Fruit fly (Drosophila melanogaster) whole organism, embryonic: Measurements from ENCODE around the gene CG16734.
A peak's percentile ranks its signal among the peaks of the same experiment; 100 is the strongest.

Source experiments
- Atf3 ChIP-seq: fragments of 200-800 bp; sonication (Bioruptor generic); optimal IDR thresholded peaks from 3 replicates; lab custom pipeline; 2016; ENCODE audit warnings: missing biosample characterization, missing genetic modification characterization
- BtbVII ChIP-seq: fragments of 200-800 bp; sonication (Bioruptor generic); optimal IDR thresholded peaks from 3 replicates; lab custom pipeline; 2017; ENCODE audit warnings: missing biosample characterization, mild to moderate bottlenecking, missing genetic modification characterization
- CG13296 ChIP-seq: fragments of 200-800 bp; sonication (Bioruptor generic); optimal IDR thresholded peaks from 3 replicates; lab custom pipeline; 2018; ENCODE audit warnings: missing biosample characterization, mild to moderate bottlenecking, missing genetic modification characterization
- CG13424 ChIP-seq: fragments of 200-800 bp; sonication (Bioruptor generic); optimal IDR thresholded peaks from 2 replicates; lab custom pipeline; 2019; ENCODE audit warnings: missing biosample characterization, mild to moderate bottlenecking, missing genetic modification characterization, moderate library complexity
- CG15479 ChIP-seq: fragments of 200-800 bp; sonication (Bioruptor generic); optimal IDR thresholded peaks from 3 replicates; lab custom pipeline; 2019; ENCODE audit warnings: missing biosample characterization, mild to moderate bottlenecking, missing genetic modification characterization, moderate library complexity
- CG1647 ChIP-seq: fragments of 200-800 bp; sonication (Bioruptor generic); optimal IDR thresholded peaks from 3 replicates; lab custom pipeline; 2016; ENCODE audit warnings: missing biosample characterization, missing genetic modification characterization
- CG17912 ChIP-seq: fragments of 200-800 bp; sonication (Bioruptor generic); optimal IDR thresholded peaks from 2 replicates; lab custom pipeline; 2018; ENCODE audit warnings: missing biosample characterization, mild to moderate bottlenecking, missing genetic modification characterization
- CG18262 ChIP-seq: fragments of 200-800 bp; optimal IDR thresholded peaks from 3 replicates; lab custom pipeline; 2019; ENCODE audit warnings: missing biosample characterization, mild to moderate bottlenecking, missing genetic modification characterization, moderate library complexity
- CG18619 ChIP-seq: fragments of 200-800 bp; sonication (Bioruptor generic); optimal IDR thresholded peaks from 3 replicates; lab custom pipeline; 2017; ENCODE audit warnings: missing biosample characterization, mild to moderate bottlenecking, missing genetic modification characterization
- CG2116 ChIP-seq: fragments of 200-800 bp; sonication (Bioruptor generic); optimal IDR thresholded peaks from 3 replicates; lab custom pipeline; 2018; ENCODE audit warnings: missing biosample characterization, mild to moderate bottlenecking, missing genetic modification characterization
- CG2889 ChIP-seq: fragments of 200-800 bp; sonication (Bioruptor generic); IDR thresholded peaks from 3 replicates; pipeline ENCODE4 v1.3.6; 2022; ENCODE audit warnings: missing biosample characterization, missing genetic modification characterization
- CG34422 ChIP-seq: fragments of 200-800 bp; sonication (Bioruptor generic); IDR thresholded peaks from 3 replicates; pipeline ENCODE4 v1.3.6; 2022; ENCODE audit warnings: missing biosample characterization, missing genetic modification characterization
- CG4707 ChIP-seq: fragments of 200-800 bp; sonication (Bioruptor generic); optimal IDR thresholded peaks from 2 replicates; lab custom pipeline; 2018; ENCODE audit warnings: missing biosample characterization, mild to moderate bottlenecking, missing genetic modification characterization, moderate library complexity
- CG8290 ChIP-seq, 3 experiments: fragments of 200-800 bp; sonication (Bioruptor generic); optimal IDR thresholded peaks; 2 replicates each; lab custom pipeline; 2016 to 2019; ENCODE audit warnings: missing biosample characterization in 3 of 3, missing genetic modification characterization in 3 of 3, mild to moderate bottlenecking in 2 of 3, moderate library complexity in 1 of 3
- CG9437 ChIP-seq: fragments of 200-800 bp; sonication (Bioruptor generic); optimal IDR thresholded peaks from 2 replicates; lab custom pipeline; 2018; ENCODE audit warnings: missing biosample characterization, mild to moderate bottlenecking, missing genetic modification characterization
- Dip3 ChIP-seq: fragments of 200-800 bp; sonication (Bioruptor generic); optimal IDR thresholded peaks from 3 replicates; lab custom pipeline; 2016; ENCODE audit warnings: missing biosample characterization, missing genetic modification characterization
- Dref ChIP-seq: fragments of 200-800 bp; sonication (Bioruptor generic); IDR thresholded peaks from 2 replicates; pipeline ENCODE4 v1.3.6; 2022; ENCODE audit warnings: missing biosample characterization, missing genetic modification characterization
- Fer2 ChIP-seq: fragments of 200-800 bp; sonication (Bioruptor generic); optimal IDR thresholded peaks from 2 replicates; lab custom pipeline; 2018; ENCODE audit warnings: missing biosample characterization, mild to moderate bottlenecking, missing genetic modification characterization, moderate library complexity
- Fer3 ChIP-seq: fragments of 200-800 bp; sonication (Bioruptor generic); optimal IDR thresholded peaks from 2 replicates; lab custom pipeline; 2018; ENCODE audit warnings: missing biosample characterization, mild to moderate bottlenecking, missing genetic modification characterization, moderate library complexity
- Hmr ChIP-seq: fragments of 200-800 bp; sonication (Bioruptor generic); optimal IDR thresholded peaks from 3 replicates; lab custom pipeline; 2017; ENCODE audit warnings: mild to moderate bottlenecking, missing biosample characterization, missing genetic modification reagents, missing genetic modification characterization
- Hr3 ChIP-seq: fragments of 200-800 bp; sonication (Bioruptor generic); optimal IDR thresholded peaks from 3 replicates; lab custom pipeline; 2016; ENCODE audit warnings: missing biosample characterization, missing genetic modification characterization
- Hr78 ChIP-seq, 2 experiments: fragments of 200-800 bp in 1 of 2; fragments of >200 bp in 1 of 2; sonication (Bioruptor generic) in 1 of 2; optimal IDR thresholded peaks; 2 replicates each; lab custom pipeline; 2017 to 2019; ENCODE audit warnings: missing biosample characterization in 2 of 2, missing genetic modification characterization in 2 of 2, mild to moderate bottlenecking in 1 of 2, moderate library complexity in 1 of 2
- MESR4 ChIP-seq: fragments of 200-800 bp; sonication (Bioruptor generic); optimal IDR thresholded peaks from 2 replicates; lab custom pipeline; 2018; ENCODE audit warnings: missing biosample characterization, mild to moderate bottlenecking, missing genetic modification characterization, moderate library complexity
- Mad ChIP-seq: fragments of 200-800 bp; sonication (Bioruptor generic); optimal IDR thresholded peaks from 2 replicates; lab custom pipeline; 2016; ENCODE audit warnings: missing biosample characterization, missing genetic modification characterization
- Neu2 ChIP-seq: fragments of 200-800 bp; sonication (Bioruptor generic); optimal IDR thresholded peaks from 3 replicates; lab custom pipeline; 2016; ENCODE audit warnings: missing biosample characterization, missing genetic modification characterization, borderline replicate concordance
- Nf-YC ChIP-seq: fragments of 200-800 bp; optimal IDR thresholded peaks from 3 replicates; lab custom pipeline; 2019; ENCODE audit warnings: missing biosample characterization, mild to moderate bottlenecking, missing genetic modification characterization, moderate library complexity
- Ptx1 ChIP-seq: fragments of 200-800 bp; sonication (Bioruptor generic); IDR thresholded peaks from 2 replicates; pipeline ENCODE4 v1.3.6; 2022; ENCODE audit warnings: missing biosample characterization, missing genetic modification characterization
- ab ChIP-seq: fragments of 200-800 bp; sonication (Bioruptor generic); optimal IDR thresholded peaks from 2 replicates; lab custom pipeline; 2016; ENCODE audit warnings: missing biosample characterization, missing genetic modification characterization
- ac ChIP-seq: fragments of 200-800 bp; sonication (Bioruptor generic); optimal IDR thresholded peaks from 3 replicates; lab custom pipeline; 2017; ENCODE audit warnings: missing biosample characterization, mild to moderate bottlenecking, missing genetic modification characterization
- bbx ChIP-seq: fragments of 200-800 bp; sonication (Bioruptor generic); IDR thresholded peaks from 2 replicates; pipeline ENCODE4 v1.3.6; 2022; ENCODE audit warnings: missing biosample characterization, missing genetic modification characterization; ENCODE audit not compliant: partially characterized antibody
- chn ChIP-seq: fragments of 200-800 bp; sonication (Bioruptor generic); optimal IDR thresholded peaks from 2 replicates; lab custom pipeline; 2016; ENCODE audit warnings: missing biosample characterization, missing genetic modification characterization
- dati ChIP-seq: fragments of 200-800 bp; sonication (Bioruptor generic); IDR thresholded peaks from 2 replicates; pipeline ENCODE4 v1.3.6; 2022; ENCODE audit warnings: missing biosample characterization, missing genetic modification characterization
- gfzf ChIP-seq: fragments of 200-800 bp; sonication (Bioruptor generic); optimal IDR thresholded peaks from 2 replicates; lab custom pipeline; 2016; ENCODE audit warnings: missing biosample characterization, mild to moderate bottlenecking, missing genetic modification characterization, moderate library complexity
- inv ChIP-seq: fragments of 200-800 bp; sonication (Bioruptor generic); IDR thresholded peaks from 2 replicates; pipeline ENCODE4 v1.3.6; 2022; ENCODE audit warnings: missing biosample characterization, missing genetic modification characterization; ENCODE audit not compliant: partially characterized antibody
- lbe ChIP-seq: fragments of 200-800 bp; sonication (Bioruptor generic); optimal IDR thresholded peaks from 2 replicates; lab custom pipeline; 2016; ENCODE audit warnings: missing biosample characterization, mild to moderate bottlenecking, missing genetic modification characterization
- lmd ChIP-seq: fragments of 200-800 bp; sonication (Bioruptor generic); IDR thresholded peaks from 2 replicates; pipeline ENCODE4 v1.3.6; 2022; ENCODE audit warnings: missing biosample characterization, missing genetic modification characterization
- lov ChIP-seq, 2 experiments: fragments of 200-800 bp in 1 of 2; fragments of >200 bp in 1 of 2; sonication (Bioruptor generic) in 1 of 2; IDR thresholded peaks in 1 of 2; optimal IDR thresholded peaks in 1 of 2; 2 replicates in 1 of 2; 3 replicates in 1 of 2; pipeline versions ENCODE4 v1.3.6 to Lab custom; 2017 to 2022; ENCODE audit warnings: missing biosample characterization in 1 of 2, missing genetic modification characterization in 1 of 2
- nerfin-1 ChIP-seq: fragments of 200-800 bp; sonication (Bioruptor generic); optimal IDR thresholded peaks from 3 replicates; lab custom pipeline; 2019; ENCODE audit warnings: missing biosample characterization, mild to moderate bottlenecking, missing genetic modification characterization, moderate library complexity
- peb ChIP-seq: fragments of 200-800 bp; sonication (Bioruptor generic); IDR thresholded peaks from 2 replicates; pipeline ENCODE4 v1.3.6; 2022; ENCODE audit warnings: missing biosample characterization, missing genetic modification characterization
- pnt ChIP-seq: fragments of 200-800 bp; sonication (Bioruptor generic); optimal IDR thresholded peaks from 3 replicates; lab custom pipeline; 2016; ENCODE audit warnings: missing biosample characterization, missing genetic modification characterization
- psq ChIP-seq: fragments of 200-800 bp; sonication (Bioruptor generic); optimal IDR thresholded peaks from 2 replicates; lab custom pipeline; 2017; ENCODE audit warnings: missing biosample characterization, missing genetic modification characterization
- ranshi ChIP-seq: fragments of 200-800 bp; sonication (Bioruptor generic); IDR thresholded peaks from 2 replicates; pipeline ENCODE4 v1.3.6; 2022; ENCODE audit warnings: missing biosample characterization, missing genetic modification characterization
- row ChIP-seq: fragments of 200-800 bp; sonication (Bioruptor generic); IDR thresholded peaks from 3 replicates; pipeline ENCODE4 v1.3.6; 2022; ENCODE audit warnings: missing biosample characterization, missing genetic modification characterization
- sd ChIP-seq: fragments of 200-800 bp; sonication (Bioruptor generic); optimal IDR thresholded peaks from 3 replicates; lab custom pipeline; 2018; ENCODE audit warnings: missing biosample characterization, mild to moderate bottlenecking, missing genetic modification characterization, moderate library complexity
- tio ChIP-seq: fragments of 200-800 bp; sonication (Bioruptor generic); optimal IDR thresholded peaks from 2 replicates; lab custom pipeline; 2017; ENCODE audit warnings: missing biosample characterization, missing genetic modification characterization, inconsistent platforms
- trh ChIP-seq: fragments of 200-800 bp; sonication (Bioruptor generic); optimal IDR thresholded peaks from 2 replicates; lab custom pipeline; 2016; ENCODE audit warnings: missing biosample characterization, missing genetic modification characterization
- unpg ChIP-seq: fragments of 200-800 bp; sonication (Bioruptor generic); optimal IDR thresholded peaks from 3 replicates; lab custom pipeline; 2018; ENCODE audit warnings: missing biosample characterization, mild to moderate bottlenecking, missing genetic modification characterization, moderate library complexity

CG16734 gene

dm6 chr3R:9258252-9259225, 3.7 kb downstream of the CG16734 start, which contains the start of the genes Ibf2 and Ibf1 (continued):
- TF ChIP-seq tio (GFP tag; lab: Kevin White, UChicago) (no peak), CG13296 (no peak), inv (GFP tag; lab: Robert Waterston, UW) (peak; percentile 76), Fer3 (tag; lab: Kevin White, UChicago) (no peak), ranshi (GFP tag; lab: Robert Waterston, UW) (no peak), Ptx1 (GFP tag; lab: Robert Waterston, UW) (no peak), dati (GFP tag; lab: Robert Waterston, UW) (no peak), psq (GFP tag; lab: Kevin White, UChicago) (no peak), Mad (GFP tag; lab: Kevin White, UChicago) (no peak), CG34422 (no peak), peb (GFP tag; lab: Robert Waterston, UW) (no peak), CG18262 (tag; lab: Kevin White, UChicago) (no peak), lbe (GFP tag; lab: Kevin White, UChicago) (no peak), chn (GFP tag; lab: Kevin White, UChicago) (no peak), gfzf (no peak), bbx (peak; percentile 87), row (GFP tag; lab: Robert Waterston, UW) (peak; percentile 55; the same call in 2 of the 3 replicates), CG13424 (tag; lab: Kevin White, UChicago) (no peak), CG8290 (GFP tag; optimal IDR thresholded peaks at IDR 0.05; lab: Kevin White, UChicago) (peak; percentile 90), CG8290 (tag; optimal IDR thresholded peaks at IDR 0.05; lab: Kevin White, UChicago) (peak; percentile 66 to 86), CG15479 (GFP tag; lab: Kevin White, UChicago) (peak; percentile 41), CG17912 (GFP tag; lab: Kevin White, UChicago) (no peak), unpg (GFP tag; lab: Kevin White, UChicago) (no peak), Hr3 (GFP tag; lab: Kevin White, UChicago) (no peak), Dip3 (GFP tag; lab: Kevin White, UChicago) (no peak), CG1647 (no peak), Fer2 (tag; lab: Kevin White, UChicago) (no peak), lov (optimal IDR thresholded peaks at IDR 0.05; lab: Kevin White, UChicago) (no peak), lov (GFP tag; IDR thresholded peaks at IDR 0.05; lab: Robert Waterston, UW) (no peak), CG2116 (GFP tag; lab: Kevin White, UChicago) (peak; percentile 97), ab (GFP tag; lab: Kevin White, UChicago) (no peak), nerfin-1 (tag; lab: Kevin White, UChicago) (peak; percentile 92), Neu2 (no peak), Hr78 (GFP tag; optimal IDR thresholded peaks at IDR 0.05; lab: Kevin White, UChicago) (no peak), Dref (GFP tag; lab: Robert Waterston, UW) (peak; percentile 84), CG2889 (no peak), sd (tag; lab: Kevin White, UChicago) (no peak), Atf3 (no peak), MESR4 (GFP tag; lab: Kevin White, UChicago) (peak; percentile 59), pnt (GFP tag; lab: Kevin White, UChicago) (no peak), BtbVII (GFP tag; lab: Kevin White, UChicago) (no peak), ac (GFP tag; lab: Kevin White, UChicago) (no peak), lmd (no peak), CG18619 (GFP tag; lab: Kevin White, UChicago) (no peak), trh (no peak), CG9437 (GFP tag; lab: Kevin White, UChicago) (peak; percentile 70), Hmr (GFP tag; lab: Kevin White, UChicago) (no peak), CG4707 (GFP tag; lab: Kevin White, UChicago) (no peak), Nf-YC (no peak)
